Fruit fly (Drosophila melanogaster) whole organism, prepupa: Measurements from ENCODE around the gene ND-15.
A peak's percentile ranks its signal among the peaks of the same experiment; 100 is the strongest.

Experiments used
- CG10669 ChIP-seq: fragments of 200-800 bp; sonication (Bioruptor generic); optimal IDR thresholded peaks from 3 replicates; lab custom pipeline; 2018; ENCODE audit warnings: missing biosample characterization, mild to moderate bottlenecking, missing genetic modification characterization, moderate library complexity
- CG11294 ChIP-seq: fragments of 200-800 bp; sonication (Bioruptor generic); IDR thresholded peaks from 2 replicates; pipeline ENCODE4 v1.3.6; 2022; ENCODE audit warnings: missing biosample characterization, missing genetic modification characterization
- CG11762 ChIP-seq: fragments of 200-800 bp; sonication (Bioruptor generic); optimal IDR thresholded peaks from 3 replicates; lab custom pipeline; 2016; ENCODE audit warnings: missing biosample characterization, missing genetic modification characterization; ENCODE audit not compliant: insufficient read depth
- CG11902 ChIP-seq: fragments of 200-800 bp; sonication (Bioruptor generic); optimal IDR thresholded peaks from 3 replicates; lab custom pipeline; 2016; ENCODE audit warnings: missing biosample characterization, missing genetic modification characterization
- CG15336 ChIP-seq: fragments of 200-800 bp; sonication (Bioruptor generic); IDR thresholded peaks from 2 replicates; pipeline ENCODE4 v1.3.6; 2022; ENCODE audit warnings: missing biosample characterization, missing genetic modification characterization
- CG1621 ChIP-seq: fragments of 200-800 bp; sonication (Bioruptor generic); optimal IDR thresholded peaks from 3 replicates; lab custom pipeline; 2018; ENCODE audit warnings: missing biosample characterization, mild to moderate bottlenecking, missing genetic modification characterization
- CG16779 ChIP-seq: fragments of 200-800 bp; sonication (Bioruptor generic); optimal IDR thresholded peaks from 3 replicates; lab custom pipeline; 2017; ENCODE audit warnings: missing biosample characterization, mild to moderate bottlenecking, missing genetic modification characterization
- CG3032 ChIP-seq: fragments of 200-800 bp; optimal IDR thresholded peaks from 2 replicates; lab custom pipeline; 2019; ENCODE audit warnings: missing biosample characterization, mild to moderate bottlenecking, missing genetic modification characterization, moderate library complexity
- CG31627 ChIP-seq: fragments of 200-800 bp; sonication (Bioruptor generic); optimal IDR thresholded peaks from 3 replicates; lab custom pipeline; 2016; ENCODE audit warnings: missing biosample characterization, missing genetic modification characterization
- CG32006 ChIP-seq: fragments of 200-800 bp; sonication (Bioruptor generic); optimal IDR thresholded peaks from 3 replicates; lab custom pipeline; 2017; ENCODE audit warnings: missing biosample characterization, mild to moderate bottlenecking, missing genetic modification characterization
- CG3919 ChIP-seq: fragments of 200-800 bp; sonication (Bioruptor generic); optimal IDR thresholded peaks from 3 replicates; lab custom pipeline; 2016; ENCODE audit warnings: missing biosample characterization, missing genetic modification characterization
- CG4318 ChIP-seq: fragments of 200-800 bp; sonication (Bioruptor generic); optimal IDR thresholded peaks from 3 replicates; lab custom pipeline; 2017; ENCODE audit warnings: missing biosample characterization, mild to moderate bottlenecking, missing genetic modification characterization
- CG6792 ChIP-seq: fragments of 200-800 bp; sonication (Bioruptor generic); optimal IDR thresholded peaks from 3 replicates; lab custom pipeline; 2016; ENCODE audit warnings: missing biosample characterization, missing genetic modification characterization
- CG6808 ChIP-seq: fragments of 200-800 bp; sonication (Bioruptor generic); optimal IDR thresholded peaks from 3 replicates; lab custom pipeline; 2017; ENCODE audit warnings: missing biosample characterization, missing genetic modification characterization, mild to moderate bottlenecking, moderate library complexity, missing genetic modification reagents
- CG6854 ChIP-seq: fragments of 200-800 bp; sonication (Bioruptor generic); optimal IDR thresholded peaks from 2 replicates; lab custom pipeline; 2017; ENCODE audit warnings: missing biosample characterization, mild to moderate bottlenecking, missing genetic modification characterization
- CG7368 ChIP-seq: fragments of 200-800 bp; sonication (Bioruptor generic); optimal IDR thresholded peaks from 3 replicates; lab custom pipeline; 2016; ENCODE audit warnings: missing biosample characterization, missing genetic modification characterization
- CG8119 ChIP-seq: fragments of 200-800 bp; sonication (Bioruptor generic); IDR thresholded peaks from 3 replicates; pipeline ENCODE4 v1.3.6; 2022; ENCODE audit warnings: missing biosample characterization, missing genetic modification characterization
- CG8632 ChIP-seq: fragments of 200-800 bp; sonication (Bioruptor generic); optimal IDR thresholded peaks from 3 replicates; lab custom pipeline; 2016; ENCODE audit warnings: missing biosample characterization, missing genetic modification characterization
- CG9139 ChIP-seq: fragments of 200-800 bp; sonication (Bioruptor generic); optimal IDR thresholded peaks from 3 replicates; lab custom pipeline; 2017; ENCODE audit warnings: missing biosample characterization, mild to moderate bottlenecking, missing genetic modification characterization
- Eip75B ChIP-seq: fragments of 200-800 bp; sonication (Bioruptor generic); optimal IDR thresholded peaks from 3 replicates; lab custom pipeline; 2016; ENCODE audit warnings: missing biosample characterization, missing genetic modification characterization
- Eip93F ChIP-seq: fragments of 200-800 bp; sonication (Bioruptor generic); optimal IDR thresholded peaks from 2 replicates; lab custom pipeline; 2016; ENCODE audit warnings: missing biosample characterization, mild to moderate bottlenecking, missing genetic modification characterization
- Ets96B ChIP-seq: fragments of 200-800 bp; optimal IDR thresholded peaks from 2 replicates; lab custom pipeline; 2019; ENCODE audit warnings: missing biosample characterization, mild to moderate bottlenecking, missing genetic modification characterization, moderate library complexity
- Gug ChIP-seq: fragments of 200-800 bp; sonication (Bioruptor generic); IDR thresholded peaks from 2 replicates; pipeline ENCODE4 v1.3.6; 2022; ENCODE audit warnings: missing biosample characterization, missing genetic modification characterization
- Hr38 ChIP-seq: sonication (Bioruptor generic); optimal IDR thresholded peaks from 2 replicates; lab custom pipeline; 2016; ENCODE audit warnings: missing biosample characterization, missing genetic modification characterization
- Hr39 ChIP-seq: fragments of 200-800 bp; sonication (Bioruptor generic); optimal IDR thresholded peaks from 2 replicates; lab custom pipeline; 2016; ENCODE audit warnings: missing biosample characterization, missing genetic modification characterization
- Hr4 ChIP-seq: fragments of 200-800 bp; sonication (Bioruptor generic); optimal IDR thresholded peaks from 3 replicates; lab custom pipeline; 2016; ENCODE audit warnings: missing biosample characterization, missing genetic modification characterization
- Lpt ChIP-seq: fragments of 200-800 bp; sonication (Bioruptor generic); optimal IDR thresholded peaks from 3 replicates; lab custom pipeline; 2016; ENCODE audit warnings: missing biosample characterization, missing genetic modification characterization
- Met ChIP-seq: fragments of 200-800 bp; sonication (Bioruptor generic); optimal IDR thresholded peaks from 3 replicates; lab custom pipeline; 2016; ENCODE audit warnings: missing biosample characterization, missing genetic modification characterization
- OdsH ChIP-seq: fragments of 200-800 bp; sonication (Bioruptor generic); optimal IDR thresholded peaks from 3 replicates; lab custom pipeline; 2016; ENCODE audit warnings: missing biosample characterization, missing genetic modification characterization
- Smox ChIP-seq: fragments of 200-800 bp; sonication (Bioruptor generic); optimal IDR thresholded peaks from 3 replicates; lab custom pipeline; 2016; ENCODE audit warnings: missing biosample characterization, missing genetic modification characterization
- Sox102F ChIP-seq: fragments of 200-800 bp; sonication (Bioruptor generic); optimal IDR thresholded peaks from 2 replicates; lab custom pipeline; 2016; ENCODE audit warnings: missing biosample characterization, mild to moderate bottlenecking, missing genetic modification characterization
- Sox14 ChIP-seq: fragments of 200-800 bp; sonication (Bioruptor generic); optimal IDR thresholded peaks from 3 replicates; lab custom pipeline; 2016; ENCODE audit warnings: missing biosample characterization, missing genetic modification characterization
- Sox15 ChIP-seq: fragments of 200-800 bp; sonication (Bioruptor generic); optimal IDR thresholded peaks from 3 replicates; lab custom pipeline; 2016; ENCODE audit warnings: missing biosample characterization, missing genetic modification characterization
- achi ChIP-seq: fragments of 200-800 bp; sonication (Bioruptor generic); optimal IDR thresholded peaks from 3 replicates; lab custom pipeline; 2016; ENCODE audit warnings: missing biosample characterization, missing genetic modification characterization
- acj6 ChIP-seq: fragments of 200-800 bp; sonication (Bioruptor generic); optimal IDR thresholded peaks from 3 replicates; lab custom pipeline; 2016; ENCODE audit warnings: missing biosample characterization, missing genetic modification characterization
- cyc ChIP-seq: fragments of 200-800 bp; sonication (Bioruptor generic); optimal IDR thresholded peaks from 3 replicates; lab custom pipeline; 2016; ENCODE audit warnings: missing biosample characterization, missing genetic modification characterization
- dac ChIP-seq: fragments of 200-800 bp; sonication (Bioruptor generic); optimal IDR thresholded peaks from 2 replicates; lab custom pipeline; 2017; ENCODE audit warnings: missing biosample characterization, mild to moderate bottlenecking, missing genetic modification characterization
- dsx ChIP-seq: fragments of 200-800 bp; optimal IDR thresholded peaks from 3 replicates; lab custom pipeline; 2019; ENCODE audit warnings: missing biosample characterization, mild to moderate bottlenecking, missing genetic modification characterization, moderate library complexity; ENCODE audit not compliant: poor library complexity, severe bottlenecking
- eg ChIP-seq: fragments of 200-800 bp; sonication (Bioruptor generic); IDR thresholded peaks from 3 replicates; pipeline ENCODE4 v1.3.6; 2022; ENCODE audit warnings: missing biosample characterization, missing genetic modification characterization
- fd85E ChIP-seq: fragments of 200-800 bp; sonication (Bioruptor generic); optimal IDR thresholded peaks from 3 replicates; lab custom pipeline; 2016; ENCODE audit warnings: missing biosample characterization, missing genetic modification characterization
- fkh ChIP-seq: fragments of 200-800 bp; sonication (Bioruptor generic); optimal IDR thresholded peaks from 3 replicates; lab custom pipeline; 2017; ENCODE audit warnings: missing biosample characterization, mild to moderate bottlenecking, missing genetic modification characterization, moderate library complexity
- lz ChIP-seq: fragments of 200-800 bp; sonication (Bioruptor generic); optimal IDR thresholded peaks from 3 replicates; lab custom pipeline; 2016; ENCODE audit warnings: missing biosample characterization, missing genetic modification characterization
- pdm3 ChIP-seq: fragments of 200-800 bp; sonication (Bioruptor generic); optimal IDR thresholded peaks from 3 replicates; lab custom pipeline; 2016; ENCODE audit warnings: missing biosample characterization, missing genetic modification characterization
- salr ChIP-seq, 2 experiments: fragments of 200-800 bp; sonication (Bioruptor generic); optimal IDR thresholded peaks; 3 replicates each; lab custom pipeline; 2016 to 2018; ENCODE audit warnings: missing biosample characterization in 2 of 2, missing genetic modification characterization in 2 of 2, mild to moderate bottlenecking in 1 of 2
- spab ChIP-seq: fragments of 200-800 bp; sonication (Bioruptor generic); optimal IDR thresholded peaks from 2 replicates; lab custom pipeline; 2017; ENCODE audit warnings: missing biosample characterization, mild to moderate bottlenecking, missing genetic modification characterization, missing genetic modification reagents
- ss ChIP-seq, 2 experiments: fragments of 200-800 bp; sonication (Bioruptor generic); optimal IDR thresholded peaks; 2 replicates in 1 of 2; 3 replicates in 1 of 2; lab custom pipeline; 2017 to 2018; ENCODE audit warnings: mild to moderate bottlenecking in 2 of 2, missing biosample characterization in 2 of 2, missing genetic modification characterization in 2 of 2, moderate library complexity in 1 of 2
- svp ChIP-seq: fragments of 200-800 bp; sonication (Bioruptor generic); peaks from one replicate; lab custom pipeline; 2016; ENCODE audit warnings: missing biosample characterization, missing genetic modification characterization
- vri ChIP-seq: fragments of 200-800 bp; sonication (Bioruptor generic); optimal IDR thresholded peaks from 3 replicates; lab custom pipeline; 2016; ENCODE audit warnings: missing biosample characterization, mild to moderate bottlenecking, missing genetic modification characterization

The ND-15 gene

dm6 chr2L:71457-71856, 43.1 kb upstream of the ND-15 start, which contains the start of gene galectin:
TSS of gene galectin (plus strand) at chr2L:71757.
- TF ChIP-seq vri (GFP tag; lab: Kevin White, UChicago) (peak; percentile 5), cyc (no peak)

dm6 chr2L:71869-72751, 42.4 kb upstream of the ND-15 start:
- no peak for TF ChIP-seq Ets96B
- no peak for TF ChIP-seq Eip75B (GFP tag; lab: Kevin White, UChicago)
- TF ChIP-seq Sox15 (GFP tag; lab: Kevin White, UChicago): no peak
- no peak for TF ChIP-seq spab (GFP tag; lab: Kevin White, UChicago)
- no peak for TF ChIP-seq CG8119
- no peak for TF ChIP-seq OdsH (GFP tag; lab: Kevin White, UChicago)
- TF ChIP-seq pdm3 (GFP tag; lab: Kevin White, UChicago): no peak
- TF ChIP-seq CG32006: no peak
- no peak for TF ChIP-seq dac (GFP tag; lab: Kevin White, UChicago)
- TF ChIP-seq Hr4 (GFP tag; lab: Kevin White, UChicago): no peak
- peak; percentile 17; the same call in 1 of the 2 replicates for TF ChIP-seq CG15336
- no peak for TF ChIP-seq Lpt
- TF ChIP-seq lz (GFP tag; lab: Kevin White, UChicago): no peak
- TF ChIP-seq CG6854 (GFP tag; lab: Kevin White, UChicago): peak; percentile 25
- no peak for TF ChIP-seq Eip93F (GFP tag; lab: Kevin White, UChicago)
- no peak for TF ChIP-seq svp
- TF ChIP-seq dsx (GFP tag; lab: Kevin White, UChicago): peak; percentile 67
- TF ChIP-seq fkh (GFP tag; lab: Kevin White, UChicago): peak; percentile 67
- no peak for TF ChIP-seq CG4318 (GFP tag; lab: Kevin White, UChicago)
- peak; percentile 59 for TF ChIP-seq vri (GFP tag; lab: Kevin White, UChicago)
- TF ChIP-seq CG8632: no peak
- TF ChIP-seq acj6: no peak
- no peak for TF ChIP-seq Gug
- no peak for TF ChIP-seq Hr38 (GFP tag; lab: Kevin White, UChicago)
- peak in 1 of 2 experiments; percentile 53 for TF ChIP-seq ss (GFP tag; optimal IDR thresholded peaks at IDR 0.05; lab: Kevin White, UChicago)
- TF ChIP-seq CG9139 (GFP tag; lab: Kevin White, UChicago): no peak
- TF ChIP-seq CG3919 (GFP tag; lab: Kevin White, UChicago): peak; percentile 10
- TF ChIP-seq CG10669 (GFP tag; lab: Kevin White, UChicago): no peak
- TF ChIP-seq CG11762 (GFP tag; lab: Kevin White, UChicago): no peak
- no peak for TF ChIP-seq eg (GFP tag; lab: Robert Waterston, UW)
- TF ChIP-seq CG6808: no peak
- no peak for TF ChIP-seq fd85E (GFP tag; lab: Kevin White, UChicago)
- no peak for TF ChIP-seq CG31627 (GFP tag; lab: Kevin White, UChicago)
- TF ChIP-seq CG3032 (tag; lab: Kevin White, UChicago): no peak
- TF ChIP-seq Smox (GFP tag; lab: Kevin White, UChicago): no peak
- no peak for TF ChIP-seq CG7368 (GFP tag; lab: Kevin White, UChicago)
- no peak for TF ChIP-seq CG11902 (GFP tag; lab: Kevin White, UChicago)
- TF ChIP-seq cyc: no peak
- no peak for TF ChIP-seq Sox102F
- no peak for TF ChIP-seq CG11294 (GFP tag; lab: Robert Waterston, UW)
- no peak for TF ChIP-seq Sox14 (GFP tag; lab: Kevin White, UChicago)
- no peak for TF ChIP-seq Hr39 (GFP tag; lab: Kevin White, UChicago)
- peak; percentile 61 for TF ChIP-seq CG1621
- no peak for TF ChIP-seq Met (GFP tag; lab: Kevin White, UChicago)
- TF ChIP-seq CG16779 (tag; lab: Kevin White, UChicago): peak; percentile 22
- TF ChIP-seq CG6792: no peak
- TF ChIP-seq achi: no peak
- TF ChIP-seq salr (GFP tag; optimal IDR thresholded peaks at IDR 0.05; lab: Kevin White, UChicago): no peak
